Worm (Caenorhabditis elegans): Measurements from ENCODE around the gene dhp-2.

DNA sequence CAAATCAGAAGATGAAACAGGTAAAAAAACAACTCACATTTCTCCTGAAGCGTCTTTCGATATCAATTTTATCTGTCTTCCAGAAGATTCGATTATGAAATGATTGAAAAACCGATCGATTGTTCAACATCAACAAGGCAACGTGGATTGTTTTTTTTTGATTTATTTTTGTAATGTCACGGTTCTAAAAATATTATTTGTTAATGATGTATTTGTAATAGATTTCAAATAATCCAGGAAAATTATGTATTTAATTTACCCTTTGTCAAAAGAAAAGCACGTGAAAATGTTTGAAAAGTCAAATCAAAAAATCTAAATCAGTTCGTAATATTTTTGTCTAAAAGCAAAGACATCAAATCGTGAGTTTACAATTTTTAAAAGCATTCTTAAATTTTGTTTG lies 8.8 kb upstream of the dhp-2 start, which contains the start of the genes kin-5 and C47E12.11:
- no peak for TF ChIP-seq ceh-16 (tag; optimal IDR thresholded peaks at IDR 0.05)
- no peak for TF ChIP-seq skn-1 (tag; optimal IDR thresholded peaks at IDR 0.05)
- TF ChIP-seq elt-1 (tag; optimal IDR thresholded peaks at IDR 0.05), result no peak
- no peak for TF ChIP-seq nhr-11 (tag; optimal IDR thresholded peaks at IDR 0.05)
- TF ChIP-seq nhr-25 (tag; optimal IDR thresholded peaks at IDR 0.05), result no peak
- no peak for TF ChIP-seq lsy-2 (tag; optimal IDR thresholded peaks at IDR 0.05)
- TF ChIP-seq aly-2 (tag; optimal IDR thresholded peaks at IDR 0.05), result no peak
- no peak for TF ChIP-seq ztf-4 (tag; optimal IDR thresholded peaks at IDR 0.05)
- TF ChIP-seq nhr-237 (tag; optimal IDR thresholded peaks at IDR 0.05), result no peak
- TF ChIP-seq unc-39 (tag; optimal IDR thresholded peaks at IDR 0.05), result no peak
- TF ChIP-seq unc-62 (GFP tag; optimal IDR thresholded peaks at IDR 0.05), result no peak
- no peak for TF ChIP-seq nhr-77 (tag; optimal IDR thresholded peaks at IDR 0.05)
- TF ChIP-seq snpc-4 (tag; optimal IDR thresholded peaks at IDR 0.05), result no peak
- no peak for TF ChIP-seq ztf-11 (tag; optimal IDR thresholded peaks at IDR 0.05)

Measured in whole organism, L2 larva.